Worm (Caenorhabditis elegans) whole organism, young adult: Measurements from ENCODE around the gene sun-1.

Experiments
- B0261.1 ChIP-seq: sonication (generic microtip); optimal IDR thresholded peaks from 2 replicates; lab custom pipeline; 2016; ENCODE audit warnings: mild to moderate bottlenecking, missing genetic modification characterization, moderate library complexity, missing compliant biosample characterization
- F57C9.4 ChIP-seq: sonication (generic microtip); optimal IDR thresholded peaks from 2 replicates; lab custom pipeline; 2017; ENCODE audit warnings: mild to moderate bottlenecking, missing genetic modification characterization, missing compliant biosample characterization
- T07F8.4 ChIP-seq: sonication (generic microtip); optimal IDR thresholded peaks from 2 replicates; lab custom pipeline; 2016; ENCODE audit warnings: mild to moderate bottlenecking, missing genetic modification characterization, moderate library complexity, missing compliant biosample characterization
- efl-1 ChIP-seq: fragments of 150-350 bp; optimal IDR thresholded peaks from 2 replicates; lab custom pipeline; 2014; ENCODE audit warnings: missing biosample characterization, missing genetic modification reagents, missing genetic modification characterization
- lag-1 ChIP-seq: fragments of 200-800 bp; sonication (Bioruptor generic); IDR thresholded peaks from 2 replicates; pipeline ENCODE4 v1.3.6; 2022; ENCODE audit warnings: missing genetic modification reagents, missing genetic modification characterization, missing compliant biosample characterization
- lin-54 ChIP-seq: fragments of 200-800 bp; sonication (Bioruptor generic); optimal IDR thresholded peaks from 2 replicates; lab custom pipeline; 2018; ENCODE audit warnings: mild to moderate bottlenecking, missing genetic modification characterization, missing compliant biosample characterization
- lsl-1 ChIP-seq: fragments of 200-800 bp; sonication (Bioruptor generic); optimal IDR thresholded peaks from 2 replicates; lab custom pipeline; 2018; ENCODE audit warnings: mild to moderate bottlenecking, missing genetic modification characterization, moderate library complexity, missing compliant biosample characterization
- mcd-1 ChIP-seq: fragments of 200-800 bp; sonication (Bioruptor generic); IDR thresholded peaks from 2 replicates; pipeline ENCODE4 v1.3.6; 2022; ENCODE audit warnings: missing genetic modification reagents, missing genetic modification characterization, missing compliant biosample characterization

The sun-1 gene

ce11 chrV:13152575-13152974 is 40.8 kb downstream of the sun-1 start, which contains the start of gene noca-1 (continued):
- no peak for TF ChIP-seq mcd-1 (GFP tag; lab: Robert Waterston, UW)
- TF ChIP-seq lsl-1 (GFP tag; lab: Kevin White, UChicago) = peak; percentile 56
- TF ChIP-seq T07F8.4 = no peak
- TF ChIP-seq lag-1 (GFP tag; lab: Robert Waterston, UW) = no peak
- TF ChIP-seq B0261.1 = no peak
- peak; percentile 57 for TF ChIP-seq efl-1
- no peak for TF ChIP-seq F57C9.4
- TF ChIP-seq lin-54 (GFP tag; lab: Kevin White, UChicago) = no peak
